Worm (Caenorhabditis elegans) whole organism, L2 larva: Measurements from ENCODE around the gene E04D5.5.

Experiments used
- alr-1 ChIP-seq: fragments of 150-350 bp; optimal IDR thresholded peaks from 2 replicates; lab custom pipeline; 2014; ENCODE audit warnings: missing biosample characterization, missing genetic modification characterization
- ama-1 ChIP-seq: fragments of 150-350 bp; optimal IDR thresholded peaks from 2 replicates; lab custom pipeline; 2018; ENCODE audit warnings: inconsistent platforms
- blmp-1 ChIP-seq: sonication (generic microtip); optimal IDR thresholded peaks from 2 replicates; lab custom pipeline; 2017; ENCODE audit warnings: missing genetic modification characterization, mild to moderate bottlenecking, missing compliant biosample characterization, antibody characterized with exemption, moderate library complexity; ENCODE audit not compliant: insufficient read depth
- egl-27 ChIP-seq: sonication (generic microtip); optimal IDR thresholded peaks from 3 replicates; lab custom pipeline; 2017; ENCODE audit warnings: missing biosample characterization, missing genetic modification reagents, missing genetic modification characterization
- elt-1 ChIP-seq: fragments of 150-350 bp; optimal IDR thresholded peaks from 2 replicates; lab custom pipeline; 2014; ENCODE audit warnings: missing biosample characterization, missing genetic modification characterization
- gmeb-1 ChIP-seq: fragments of 150-350 bp; optimal IDR thresholded peaks from 2 replicates; lab custom pipeline; 2014; ENCODE audit warnings: missing biosample characterization, missing genetic modification characterization
- lin-39 ChIP-seq: fragments of 150-350 bp; optimal IDR thresholded peaks from 2 replicates; lab custom pipeline; 2014; ENCODE audit warnings: missing biosample characterization, missing genetic modification reagents, missing genetic modification characterization
- lsy-2 ChIP-seq, 2 experiments: fragments of 150-350 bp in 1 of 2; sonication (generic microtip) in 1 of 2; optimal IDR thresholded peaks; 2 replicates each; lab custom pipeline; 2014 to 2017; ENCODE audit warnings: missing biosample characterization in 2 of 2, missing genetic modification characterization in 2 of 2
- nhr-11 ChIP-seq: fragments of 150-350 bp; optimal IDR thresholded peaks from 2 replicates; lab custom pipeline; 2014; ENCODE audit warnings: missing biosample characterization, missing genetic modification characterization
- nhr-12 ChIP-seq: fragments of 150-350 bp; optimal IDR thresholded peaks from 2 replicates; lab custom pipeline; 2014; ENCODE audit warnings: missing biosample characterization, missing genetic modification characterization
- skn-1 ChIP-seq: sonication (generic microtip); optimal IDR thresholded peaks from 2 replicates; lab custom pipeline; 2017; ENCODE audit warnings: missing biosample characterization, missing genetic modification characterization
- snpc-4 ChIP-seq: fragments of 150-350 bp; optimal IDR thresholded peaks from 2 replicates; lab custom pipeline; 2014; ENCODE audit warnings: missing biosample characterization, missing genetic modification characterization

DNA sequence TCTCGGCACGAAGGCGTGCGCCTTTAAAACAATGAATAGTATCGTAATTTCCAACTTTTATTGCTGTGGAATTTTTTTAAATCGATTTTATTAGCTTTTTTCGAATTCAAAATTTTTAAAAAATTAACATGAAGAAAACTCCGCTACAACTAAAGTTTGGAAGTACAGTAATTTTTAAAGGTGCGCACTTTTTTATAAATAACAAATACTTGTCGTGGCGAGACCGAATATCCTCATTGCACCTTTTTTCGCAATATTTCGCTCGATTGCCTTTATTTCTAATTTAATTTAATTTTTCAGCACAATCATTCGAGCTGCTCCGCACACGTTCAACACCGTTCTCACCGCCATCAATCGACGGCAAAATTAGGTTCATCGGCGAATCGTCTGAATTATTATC lies 20.2 kb upstream of the E04D5.5 start, which contains the start of the genes T09F3.2 and T09F3.7:
- TF ChIP-seq snpc-4 (tag; lab: Kevin White, UChicago) (no peak), lsy-2 (tag; optimal IDR thresholded peaks at IDR 0.05; lab: Kevin White, UChicago) (no peak), egl-27 (no peak), lin-39 (tag; lab: Kevin White, UChicago) (no peak), ama-1 (lab: Kevin White, UChicago) (no peak), blmp-1 (tag; lab: Kevin White, UChicago) (no peak), nhr-11 (tag; lab: Kevin White, UChicago) (no peak), gmeb-1 (tag; lab: Kevin White, UChicago) (no peak), nhr-12 (no peak), alr-1 (no peak), skn-1 (tag; lab: Kevin White, UChicago) (no peak), elt-1 (tag; lab: Kevin White, UChicago) (no peak)
